Worm (Caenorhabditis elegans): ENCODE results near the gene ZK856.5.

ce11 chrV:10228360-10228759 is 38.4 kb upstream of the ZK856.5 start, which contains the start of gene fipr-4:
- no peak for TF ChIP-seq tra-4 (tag; optimal IDR thresholded peaks at IDR 0.05)
- no peak for TF ChIP-seq ama-1 (optimal IDR thresholded peaks at IDR 0.05)
- TF ChIP-seq tbx-37 (GFP tag; conservative IDR thresholded peaks at IDR 0.05) = no peak

Data from whole organism, early embryonic.